Fruit fly (Drosophila melanogaster) whole organism, embryonic: ENCODE data around the gene CG8149.

Experiments used
- Atf3 ChIP-seq: fragments of 200-800 bp; sonication (Bioruptor generic); optimal IDR thresholded peaks from 3 replicates; lab custom pipeline; 2016; ENCODE audit warnings: missing biosample characterization, missing genetic modification characterization
- Bteb2 ChIP-seq: fragments of 200-800 bp; sonication (Bioruptor generic); optimal IDR thresholded peaks from 2 replicates; lab custom pipeline; 2016; ENCODE audit warnings: missing biosample characterization, missing genetic modification characterization
- CG10565 ChIP-seq: fragments of 200-800 bp; sonication (Bioruptor generic); optimal IDR thresholded peaks from 3 replicates; lab custom pipeline; 2016; ENCODE audit warnings: missing biosample characterization, mild to moderate bottlenecking, missing genetic modification characterization
- CG11696 ChIP-seq: fragments of 200-800 bp; sonication (Bioruptor generic); IDR thresholded peaks from 2 replicates; pipeline ENCODE4 v1.3.6; 2022; ENCODE audit warnings: missing biosample characterization, missing genetic modification characterization
- CG12219 ChIP-seq: fragments of 200-800 bp; sonication (Bioruptor generic); optimal IDR thresholded peaks from 3 replicates; lab custom pipeline; 2018; ENCODE audit warnings: missing biosample characterization, mild to moderate bottlenecking, missing genetic modification characterization
- CG12942 ChIP-seq: fragments of 200-800 bp; sonication (Bioruptor generic); optimal IDR thresholded peaks from 3 replicates; lab custom pipeline; 2016; ENCODE audit warnings: missing biosample characterization, missing genetic modification characterization
- CG1529 ChIP-seq: fragments of 200-800 bp; sonication (Bioruptor generic); optimal IDR thresholded peaks from 3 replicates; lab custom pipeline; 2018; ENCODE audit warnings: missing biosample characterization, missing genetic modification characterization
- CG18262 ChIP-seq: fragments of 200-800 bp; optimal IDR thresholded peaks from 3 replicates; lab custom pipeline; 2019; ENCODE audit warnings: missing biosample characterization, mild to moderate bottlenecking, missing genetic modification characterization, moderate library complexity
- CG18476 ChIP-seq: fragments of 200-800 bp; sonication (Bioruptor generic); optimal IDR thresholded peaks from 2 replicates; lab custom pipeline; 2016; ENCODE audit warnings: missing biosample characterization, mild to moderate bottlenecking, missing genetic modification characterization
- CG18599 ChIP-seq: fragments of 200-800 bp; sonication (Bioruptor generic); optimal IDR thresholded peaks from 3 replicates; lab custom pipeline; 2017; ENCODE audit warnings: missing biosample characterization, missing genetic modification characterization, mild to moderate bottlenecking, moderate library complexity, missing genetic modification reagents
- CG30020 ChIP-seq: fragments of 200-800 bp; optimal IDR thresholded peaks from 2 replicates; lab custom pipeline; 2019; ENCODE audit warnings: missing biosample characterization, mild to moderate bottlenecking, missing genetic modification characterization, moderate library complexity
- CG32767 ChIP-seq: fragments of 200-800 bp; sonication (Bioruptor generic); IDR thresholded peaks from 2 replicates; pipeline ENCODE4 v1.3.6; 2022; ENCODE audit warnings: missing biosample characterization, missing genetic modification characterization
- CG42726 ChIP-seq: fragments of 200-800 bp; sonication (Bioruptor generic); IDR thresholded peaks from 2 replicates; pipeline ENCODE4 v1.3.6; 2022; ENCODE audit warnings: missing biosample characterization, missing genetic modification characterization; ENCODE audit not compliant: partially characterized antibody
- CG4328 ChIP-seq: fragments of 200-800 bp; sonication (Bioruptor generic); optimal IDR thresholded peaks from 3 replicates; lab custom pipeline; 2017; ENCODE audit warnings: missing biosample characterization, missing genetic modification reagents, missing genetic modification characterization
- CG6254 ChIP-seq: fragments of 200-800 bp; sonication (Bioruptor generic); optimal IDR thresholded peaks from 3 replicates; lab custom pipeline; 2017; ENCODE audit warnings: mild to moderate bottlenecking, missing biosample characterization, missing genetic modification reagents, missing genetic modification characterization
- CG7839 ChIP-seq: fragments of 200-800 bp; sonication (Bioruptor generic); optimal IDR thresholded peaks from 3 replicates; lab custom pipeline; 2018; ENCODE audit warnings: missing biosample characterization, mild to moderate bottlenecking, missing genetic modification characterization, moderate library complexity
- CG8281 ChIP-seq: fragments of 200-800 bp; sonication (Bioruptor generic); optimal IDR thresholded peaks from 2 replicates; lab custom pipeline; 2018; ENCODE audit warnings: missing biosample characterization, mild to moderate bottlenecking, missing genetic modification characterization, moderate library complexity
- CG8388 ChIP-seq: fragments of 200-800 bp; sonication (Bioruptor generic); optimal IDR thresholded peaks from 2 replicates; lab custom pipeline; 2019; ENCODE audit warnings: missing biosample characterization, mild to moderate bottlenecking, missing genetic modification characterization, moderate library complexity
- CG9437 ChIP-seq: fragments of 200-800 bp; sonication (Bioruptor generic); optimal IDR thresholded peaks from 2 replicates; lab custom pipeline; 2018; ENCODE audit warnings: missing biosample characterization, mild to moderate bottlenecking, missing genetic modification characterization
- Dref ChIP-seq: fragments of 200-800 bp; sonication (Bioruptor generic); IDR thresholded peaks from 2 replicates; pipeline ENCODE4 v1.3.6; 2022; ENCODE audit warnings: missing biosample characterization, missing genetic modification characterization
- E2f1 ChIP-seq: fragments of 200-800 bp; sonication (Bioruptor generic); IDR thresholded peaks from 2 replicates; pipeline ENCODE4 v1.3.6; 2022; ENCODE audit warnings: missing biosample characterization, missing genetic modification characterization
- Hand ChIP-seq: fragments of 200-800 bp; sonication (Bioruptor generic); optimal IDR thresholded peaks from 2 replicates; lab custom pipeline; 2017; ENCODE audit warnings: mild to moderate bottlenecking, missing biosample characterization, missing genetic modification reagents, missing genetic modification characterization
- Hey ChIP-seq: fragments of 200-800 bp; sonication (Bioruptor generic); optimal IDR thresholded peaks from 3 replicates; lab custom pipeline; 2018; ENCODE audit warnings: missing biosample characterization, mild to moderate bottlenecking, missing genetic modification characterization
- Hmx ChIP-seq: fragments of 200-800 bp; sonication (Bioruptor generic); optimal IDR thresholded peaks from 2 replicates; lab custom pipeline; 2016; ENCODE audit warnings: missing biosample characterization, missing genetic modification characterization
- Hr78 ChIP-seq, 2 experiments: fragments of 200-800 bp in 1 of 2; fragments of >200 bp in 1 of 2; sonication (Bioruptor generic) in 1 of 2; optimal IDR thresholded peaks; 2 replicates each; lab custom pipeline; 2017 to 2019; ENCODE audit warnings: missing biosample characterization in 2 of 2, missing genetic modification characterization in 2 of 2, mild to moderate bottlenecking in 1 of 2, moderate library complexity in 1 of 2
- Side ChIP-seq: fragments of 200-800 bp; sonication (Bioruptor generic); optimal IDR thresholded peaks from 2 replicates; lab custom pipeline; 2016; ENCODE audit warnings: missing biosample characterization, missing genetic modification characterization
- Sox102F ChIP-seq: fragments of 200-800 bp; sonication (Bioruptor generic); optimal IDR thresholded peaks from 2 replicates; lab custom pipeline; 2018; ENCODE audit warnings: missing biosample characterization, mild to moderate bottlenecking, missing genetic modification characterization, moderate library complexity
- Sry-δ ChIP-seq: fragments of 200-800 bp; sonication (Bioruptor generic); optimal IDR thresholded peaks from 2 replicates; lab custom pipeline; 2016; ENCODE audit warnings: missing biosample characterization, missing genetic modification characterization
- Ssrp ChIP-seq: fragments of 200-800 bp; sonication (Bioruptor generic); optimal IDR thresholded peaks from 2 replicates; lab custom pipeline; 2018; ENCODE audit warnings: missing biosample characterization, mild to moderate bottlenecking, missing genetic modification characterization, moderate library complexity
- Tbp ChIP-seq: fragments of >200 bp; optimal IDR thresholded peaks from 2 replicates; lab custom pipeline; 2018; ENCODE audit warnings: missing biosample characterization, missing genetic modification characterization
- ab ChIP-seq: fragments of 200-800 bp; sonication (Bioruptor generic); optimal IDR thresholded peaks from 2 replicates; lab custom pipeline; 2016; ENCODE audit warnings: missing biosample characterization, missing genetic modification characterization
- abd-A ChIP-seq: fragments of 200-800 bp; sonication (Bioruptor generic); optimal IDR thresholded peaks from 3 replicates; lab custom pipeline; 2019; ENCODE audit warnings: missing biosample characterization, mild to moderate bottlenecking, missing genetic modification characterization, moderate library complexity
- al ChIP-seq: fragments of 200-800 bp; sonication (Bioruptor generic); IDR thresholded peaks from 2 replicates; pipeline ENCODE4 v1.3.6; 2022; ENCODE audit warnings: missing biosample characterization, missing genetic modification characterization
- btn ChIP-seq: fragments of 200-800 bp; sonication (Bioruptor generic); optimal IDR thresholded peaks from 2 replicates; lab custom pipeline; 2016; ENCODE audit warnings: missing biosample characterization, missing genetic modification characterization
- cg ChIP-seq: fragments of 200-800 bp; sonication (Bioruptor generic); optimal IDR thresholded peaks from 3 replicates; lab custom pipeline; 2019; ENCODE audit warnings: missing biosample characterization, mild to moderate bottlenecking, missing genetic modification characterization, moderate library complexity
- dm ChIP-seq: fragments of 200-800 bp; sonication (Bioruptor generic); optimal IDR thresholded peaks from 3 replicates; lab custom pipeline; 2016; ENCODE audit warnings: missing biosample characterization, missing genetic modification characterization
- grn ChIP-seq: fragments of 200-800 bp; sonication (Bioruptor generic); optimal IDR thresholded peaks from 3 replicates; lab custom pipeline; 2017; ENCODE audit warnings: missing biosample characterization, missing genetic modification characterization
- kni ChIP-seq: fragments of 200-800 bp; sonication (Bioruptor generic); optimal IDR thresholded peaks from 3 replicates; lab custom pipeline; 2017; ENCODE audit warnings: mild to moderate bottlenecking, missing biosample characterization, missing genetic modification reagents, missing genetic modification characterization
- lmd ChIP-seq: fragments of 200-800 bp; sonication (Bioruptor generic); IDR thresholded peaks from 2 replicates; pipeline ENCODE4 v1.3.6; 2022; ENCODE audit warnings: missing biosample characterization, missing genetic modification characterization
- lov ChIP-seq, 2 experiments: fragments of 200-800 bp in 1 of 2; fragments of >200 bp in 1 of 2; sonication (Bioruptor generic) in 1 of 2; IDR thresholded peaks in 1 of 2; optimal IDR thresholded peaks in 1 of 2; 2 replicates in 1 of 2; 3 replicates in 1 of 2; pipeline versions ENCODE4 v1.3.6 to Lab custom; 2017 to 2022; ENCODE audit warnings: missing biosample characterization in 1 of 2, missing genetic modification characterization in 1 of 2
- mam ChIP-seq: fragments of 200-800 bp; sonication (Bioruptor generic); optimal IDR thresholded peaks from 3 replicates; lab custom pipeline; 2016; ENCODE audit warnings: missing biosample characterization, missing genetic modification characterization
- nom ChIP-seq: fragments of 200-800 bp; sonication (Bioruptor generic); optimal IDR thresholded peaks from 2 replicates; lab custom pipeline; 2017; ENCODE audit warnings: missing biosample characterization, missing genetic modification characterization, mild to moderate bottlenecking, moderate library complexity, missing genetic modification reagents
- ro ChIP-seq: fragments of 200-800 bp; sonication (Bioruptor generic); IDR thresholded peaks from 2 replicates; pipeline ENCODE4 v1.3.6; 2022; ENCODE audit warnings: missing biosample characterization, missing genetic modification characterization
- salm ChIP-seq: fragments of 200-800 bp; sonication (Bioruptor generic); optimal IDR thresholded peaks from 2 replicates; lab custom pipeline; 2018; ENCODE audit warnings: missing biosample characterization, mild to moderate bottlenecking, missing genetic modification characterization
- sisA ChIP-seq: fragments of 200-800 bp; sonication (Bioruptor generic); IDR thresholded peaks from 2 replicates; pipeline ENCODE4 v1.3.6; 2022; ENCODE audit warnings: missing biosample characterization, missing genetic modification characterization
- ssp ChIP-seq: fragments of 200-800 bp; sonication (Bioruptor generic); IDR thresholded peaks from 2 replicates; pipeline ENCODE4 v1.3.6; 2022; ENCODE audit warnings: missing biosample characterization, missing genetic modification characterization
- sug ChIP-seq: fragments of 200-800 bp; optimal IDR thresholded peaks from 2 replicates; lab custom pipeline; 2019; ENCODE audit warnings: missing biosample characterization, mild to moderate bottlenecking, missing genetic modification characterization, moderate library complexity

CG8149 gene

dm6 chr3R:9516400-9516852 lies 12.0 kb downstream of the CG8149 start (continued):
- TF ChIP-seq nom: no peak
- TF ChIP-seq grn (GFP tag; lab: Kevin White, UChicago): peak; percentile 62
- TF ChIP-seq sisA (GFP tag; lab: Robert Waterston, UW): no peak
- TF ChIP-seq CG4328 (GFP tag; lab: Kevin White, UChicago): peak; percentile 15
- TF ChIP-seq Hand (GFP tag; lab: Kevin White, UChicago): no peak
- no peak for TF ChIP-seq salm (tag; lab: Kevin White, UChicago)
- TF ChIP-seq dm: no peak
- TF ChIP-seq CG12219 (GFP tag; lab: Kevin White, UChicago): peak; percentile 34
- TF ChIP-seq lov (optimal IDR thresholded peaks at IDR 0.05; lab: Kevin White, UChicago): no peak
- no peak for TF ChIP-seq lov (GFP tag; IDR thresholded peaks at IDR 0.05; lab: Robert Waterston, UW)
- no peak for TF ChIP-seq ssp (GFP tag; lab: Robert Waterston, UW)
- no peak for TF ChIP-seq Side (GFP tag; lab: Kevin White, UChicago)
- peak; percentile 56 for TF ChIP-seq kni (GFP tag; lab: Kevin White, UChicago)
- TF ChIP-seq lmd (GFP tag; lab: Robert Waterston, UW): no peak
- TF ChIP-seq Hmx: no peak
- peak in 1 of 2 experiments; percentile 67 for TF ChIP-seq Hr78 (GFP tag; optimal IDR thresholded peaks at IDR 0.05; lab: Kevin White, UChicago)
- TF ChIP-seq ro (GFP tag; lab: Robert Waterston, UW): no peak
- TF ChIP-seq CG42726: no peak
- TF ChIP-seq cg (GFP tag; lab: Kevin White, UChicago): peak; percentile 75
- no peak for TF ChIP-seq CG18476 (GFP tag; lab: Kevin White, UChicago)
- TF ChIP-seq CG1529 (GFP tag; lab: Kevin White, UChicago): no peak
- no peak for TF ChIP-seq Hey
- no peak for TF ChIP-seq Ssrp (tag; lab: Kevin White, UChicago)
- no peak for TF ChIP-seq mam (GFP tag; lab: Kevin White, UChicago)
- no peak for TF ChIP-seq Dref (GFP tag; lab: Robert Waterston, UW)
- peak; percentile 15 for TF ChIP-seq CG8388

- TF ChIP-seq Bteb2 (GFP tag; lab: Kevin White, UChicago) (peak; percentile 78), CG8281 (peak; percentile 62), CG7839 (peak; percentile 92), CG18599 (peak; percentile 97), CG12219 (GFP tag; lab: Kevin White, UChicago) (peak; percentile 80), CG6254 (GFP tag; lab: Kevin White, UChicago) (peak; percentile 65), CG9437 (GFP tag; lab: Kevin White, UChicago) (peak; percentile 61), Hey (peak; percentile 66), abd-A (tag; lab: Kevin White, UChicago) (no peak), Tbp (GFP tag; lab: Kevin White, UChicago) (no peak), CG32767 (GFP tag; lab: Robert Waterston, UW) (peak; percentile 73), btn (GFP tag; lab: Kevin White, UChicago) (peak; percentile 73), CG30020 (tag; lab: Kevin White, UChicago) (no peak), CG10565 (GFP tag; lab: Kevin White, UChicago) (peak; percentile 58), CG18262 (tag; lab: Kevin White, UChicago) (peak; percentile 78), ro (GFP tag; lab: Robert Waterston, UW) (peak; percentile 58), CG12942 (GFP tag; lab: Kevin White, UChicago) (peak; percentile 73), al (GFP tag; lab: Robert Waterston, UW) (peak; percentile 92), E2f1 (peak; percentile 92), Sry-δ (peak; percentile 58), ab (GFP tag; lab: Kevin White, UChicago) (peak; percentile 65), Atf3 (GFP tag; lab: Kevin White, UChicago) (peak; percentile 57), CG11696 (GFP tag; lab: Robert Waterston, UW) (peak; percentile 88), sug (peak; percentile 78), Sox102F (GFP tag; lab: Kevin White, UChicago) (peak; percentile 82)
Measured at dm6 chr3R:9527907-9528842, 23.7 kb downstream of the CG8149 start.
